Worm (Caenorhabditis elegans) whole organism, early embryonic: Measurements from ENCODE around the gene B0395.3.
A peak's percentile ranks its signal among the peaks of the same experiment; 100 is the strongest.
"Not testable (repeated sequence)": the region's sequence is repeated elsewhere in the genome, so short reads cannot be mapped to it uniquely, and the experiment has no call there.

ENCODE experiments used
- B0310.2 ChIP-seq: sonication (generic microtip); optimal IDR thresholded peaks from 2 replicates; lab custom pipeline; 2016; ENCODE audit warnings: mild to moderate bottlenecking, missing genetic modification characterization, missing compliant biosample characterization
- F13C5.2 ChIP-seq: sonication (generic microtip); optimal IDR thresholded peaks from 2 replicates; lab custom pipeline; 2017; ENCODE audit warnings: mild to moderate bottlenecking, missing genetic modification characterization, inconsistent platforms, missing compliant biosample characterization
- aly-1 ChIP-seq: sonication (generic microtip); optimal IDR thresholded peaks from 2 replicates; lab custom pipeline; 2016; ENCODE audit warnings: missing genetic modification characterization, missing compliant biosample characterization
- ama-1 ChIP-seq: fragments of 150-350 bp; optimal IDR thresholded peaks from 2 replicates; lab custom pipeline; 2014
- ceh-13 ChIP-seq: fragments of 200-800 bp; sonication (Bioruptor generic); optimal IDR thresholded peaks from 2 replicates; lab custom pipeline; 2018; ENCODE audit warnings: mild to moderate bottlenecking, missing genetic modification characterization, missing compliant biosample characterization
- ceh-36 ChIP-seq: sonication (generic microtip); optimal IDR thresholded peaks from 2 replicates; lab custom pipeline; 2016; ENCODE audit warnings: missing genetic modification characterization, inconsistent platforms, missing compliant biosample characterization
- ets-7 ChIP-seq: sonication (generic microtip); optimal IDR thresholded peaks from 2 replicates; lab custom pipeline; 2016; ENCODE audit warnings: missing genotype, missing genetic modification characterization, missing compliant biosample characterization
- flt-1 ChIP-seq: fragments of 200-800 bp; sonication (Bioruptor generic); IDR thresholded peaks from 2 replicates; pipeline ENCODE4 v1.3.6; 2022; ENCODE audit warnings: missing genetic modification characterization, missing compliant biosample characterization
- hmbx-1 ChIP-seq: sonication (generic microtip); optimal IDR thresholded peaks from 2 replicates; lab custom pipeline; 2016; ENCODE audit warnings: mild to moderate bottlenecking, missing genetic modification characterization, missing compliant biosample characterization
- hmg-4 ChIP-seq: fragments of 200-800 bp; sonication (Bioruptor generic); optimal IDR thresholded peaks from 2 replicates; lab custom pipeline; 2018; ENCODE audit warnings: mild to moderate bottlenecking, missing genetic modification characterization, missing compliant biosample characterization
- hnd-1 ChIP-seq: sonication (generic microtip); optimal IDR thresholded peaks from 2 replicates; lab custom pipeline; 2016; ENCODE audit warnings: missing genetic modification characterization, missing compliant biosample characterization
- pes-1 ChIP-seq: fragments of 200-800 bp; sonication (Bioruptor generic); IDR thresholded peaks from 2 replicates; pipeline ENCODE4 v1.3.6; 2022; ENCODE audit warnings: missing genetic modification reagents, missing genetic modification characterization, missing compliant biosample characterization
- scrt-1 ChIP-seq: fragments of 200-800 bp; sonication (Bioruptor generic); IDR thresholded peaks from 2 replicates; pipeline ENCODE4 v1.3.6; 2022; ENCODE audit warnings: missing genetic modification characterization, missing compliant biosample characterization
- sea-1 ChIP-seq: fragments of 200-800 bp; sonication (Bioruptor generic); conservative IDR thresholded peaks from 2 replicates; pipeline ENCODE4 v1.3.6; 2022; ENCODE audit warnings: missing genetic modification characterization, missing compliant biosample characterization
- tbx-11 ChIP-seq: fragments of 200-800 bp; sonication (Bioruptor generic); IDR thresholded peaks from 2 replicates; pipeline ENCODE4 v1.3.6; 2022; ENCODE audit warnings: missing genetic modification characterization, missing compliant biosample characterization
- tbx-37 ChIP-seq: fragments of 200-800 bp; sonication (Bioruptor generic); conservative IDR thresholded peaks from 2 replicates; pipeline ENCODE4 v1.3.6; 2022; ENCODE audit warnings: missing genetic modification reagents, missing genetic modification characterization, missing compliant biosample characterization
- tra-4 ChIP-seq: sonication (generic microtip); optimal IDR thresholded peaks from 2 replicates; lab custom pipeline; 2017; ENCODE audit warnings: missing genetic modification characterization, missing compliant biosample characterization

Gene B0395.3

ce11 chrX:16072595-16072994, 32.5 kb upstream of the B0395.3 start, which contains the start of gene col-187:
Gene col-187, plus strand, starts transcription at chrX:16072895.
- TF ChIP-seq tra-4 (tag; lab: Kevin White, UChicago), result no peak
- no peak for TF ChIP-seq ets-7
- no peak for TF ChIP-seq aly-1 (tag; lab: Kevin White, UChicago)

DNA sequence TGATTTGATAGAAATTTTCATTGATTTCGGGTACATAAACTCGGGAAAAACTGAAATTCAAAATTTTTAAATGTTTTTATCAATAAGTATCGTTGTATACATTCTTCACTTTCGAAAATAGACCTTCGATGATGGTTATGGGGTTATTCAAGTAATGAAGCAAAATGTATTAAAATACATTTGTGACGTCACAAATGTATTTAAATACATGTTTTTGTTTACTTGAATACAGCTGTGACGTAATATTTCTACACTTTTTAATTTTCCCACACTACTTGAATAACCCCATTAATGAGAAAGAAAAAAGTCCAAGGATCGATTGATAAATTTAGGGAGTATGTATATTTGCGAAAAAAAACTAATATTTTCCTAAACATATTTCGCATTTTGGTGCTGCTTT, 27.9 kb upstream of the B0395.3 start:
- TF ChIP-seq flt-1 (GFP tag; lab: Robert Waterston, UW) (no peak), ceh-36 (no peak), pes-1 (GFP tag; lab: Robert Waterston, UW) (no peak), F13C5.2 (tag; lab: Kevin White, UChicago) (no peak), tra-4 (tag; lab: Kevin White, UChicago) (no peak), ets-7 (no peak)

DNA sequence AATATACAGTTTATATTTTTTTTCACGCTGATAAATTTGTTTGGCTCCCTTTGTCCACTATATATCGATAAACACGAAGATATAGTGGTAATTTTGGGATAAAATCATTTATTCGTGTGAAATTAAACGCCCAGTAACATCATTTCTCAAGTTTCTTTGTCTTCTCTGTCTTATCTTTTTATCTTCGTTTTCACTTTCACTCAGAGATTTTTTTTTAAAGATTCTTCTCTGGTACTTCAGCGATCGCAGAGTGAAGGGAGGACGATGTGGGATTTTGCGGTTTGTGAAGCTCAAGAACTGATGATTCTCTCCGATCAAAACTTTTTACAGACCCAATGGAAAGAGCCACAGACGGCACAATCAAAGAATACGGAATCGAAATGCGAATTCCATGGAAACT, 22.3 kb upstream of the B0395.3 start, which contains the start of gene T27A8.3:
Gene T27A8.3 (plus strand): TSS at position 301 of the 400 bp plus-strand sequence.
- not testable (repeated sequence) for TF ChIP-seq F13C5.2, hmbx-1, B0310.2 (tag; lab: Kevin White, UChicago)

DNA sequence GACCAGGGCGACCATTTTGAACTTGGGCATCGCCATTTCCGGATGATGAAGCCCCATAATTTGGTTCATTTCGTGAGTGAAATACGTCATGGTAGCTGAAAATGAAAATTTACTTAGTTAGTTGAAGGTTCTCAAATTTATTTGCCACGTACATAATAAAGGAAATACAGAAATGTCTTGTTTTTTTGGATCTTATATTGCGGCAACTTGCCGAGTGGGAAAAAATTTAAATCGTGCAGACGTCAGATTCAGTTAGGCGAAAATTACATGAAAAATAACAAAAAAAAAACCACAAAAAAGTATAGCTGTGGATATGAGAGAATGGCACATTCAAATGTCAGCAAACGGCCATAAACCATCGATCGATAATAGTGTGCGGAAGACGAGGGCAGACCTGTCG, 18.8 kb upstream of the B0395.3 start, which contains the start of gene T27A8.2:
Gene T27A8.2 (minus strand): TSS at position 101 of the 400 bp plus-strand sequence.
- no peak for TF ChIP-seq B0310.2 (tag; lab: Kevin White, UChicago)
- no peak for TF ChIP-seq hmbx-1 (tag; lab: Kevin White, UChicago)

DNA sequence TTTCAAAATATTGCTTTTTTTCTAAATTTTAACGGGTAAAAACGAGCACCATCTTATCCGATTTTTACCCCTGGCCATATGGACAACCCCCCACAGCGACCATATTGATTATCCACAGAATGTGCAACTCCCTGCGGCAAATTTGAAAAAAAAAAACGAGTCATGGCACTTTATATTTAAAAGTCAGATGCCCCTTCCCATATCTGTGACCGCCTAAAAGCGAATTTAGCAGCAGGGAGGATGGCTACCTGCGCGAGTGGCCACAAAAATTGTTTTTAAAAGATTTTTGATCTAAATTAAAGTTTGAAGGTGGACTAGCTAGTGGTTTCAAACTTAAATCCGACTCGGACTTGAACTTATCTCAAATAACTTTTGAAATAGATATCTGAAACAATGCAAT, 16.3 kb upstream of the B0395.3 start:
- peak; percentile 50 for TF ChIP-seq hmg-4
- no peak for TF ChIP-seq hnd-1
- TF ChIP-seq scrt-1 (GFP tag; lab: Robert Waterston, UW), result no peak
- peak; percentile 47; the same call in 1 of the 2 replicates for TF ChIP-seq pes-1 (GFP tag; lab: Robert Waterston, UW)
- 0 out of 2 replicates have a peak, but pooled peaks have one; percentile 14 for TF ChIP-seq tbx-11
- TF ChIP-seq B0310.2 (tag; lab: Kevin White, UChicago), result no peak
- TF ChIP-seq tbx-37 (GFP tag; lab: Robert Waterston, UW), result no peak
- peak; percentile 85 for TF ChIP-seq F13C5.2 (tag; lab: Kevin White, UChicago)
- TF ChIP-seq aly-1 (tag; lab: Kevin White, UChicago), result no peak
- no peak for TF ChIP-seq hmbx-1 (tag; lab: Kevin White, UChicago)
- TF ChIP-seq sea-1 (GFP tag; lab: Robert Waterston, UW), result peak; percentile 53; the same call in 1 of the 2 replicates
- no peak for TF ChIP-seq ceh-36
- no peak for TF ChIP-seq flt-1 (GFP tag; lab: Robert Waterston, UW)
- no peak for TF ChIP-seq ets-7

DNA sequence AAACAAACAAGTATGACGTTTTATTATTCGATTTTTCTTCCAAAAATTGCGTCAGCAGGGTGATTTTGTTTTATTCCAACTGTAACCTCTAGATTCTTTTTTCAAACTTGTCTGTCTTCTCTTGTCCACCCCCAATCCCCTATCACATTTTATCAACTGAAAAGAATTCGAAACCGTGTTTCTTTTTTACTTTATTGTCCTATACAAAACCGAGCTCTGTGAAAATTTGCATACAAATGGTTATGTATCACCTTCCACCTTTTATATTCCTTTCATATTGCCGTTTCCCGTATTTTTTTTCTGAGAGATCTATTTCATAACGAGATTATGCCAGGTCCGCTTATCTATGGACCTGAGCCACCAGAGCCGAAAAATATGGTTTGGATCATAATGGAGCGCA, 15.2 kb upstream of the B0395.3 start, which contains the start of gene T27A8.7:
Gene T27A8.7 (plus strand): TSS at position 301 of the 400 bp plus-strand sequence.
- TF ChIP-seq ets-7 (no peak), hmg-4 (no peak), aly-1 (tag; lab: Kevin White, UChicago) (no peak), scrt-1 (GFP tag; lab: Robert Waterston, UW) (no peak), pes-1 (GFP tag; lab: Robert Waterston, UW) (no peak), tra-4 (tag; lab: Kevin White, UChicago) (no peak), F13C5.2 (tag; lab: Kevin White, UChicago) (no peak), flt-1 (GFP tag; lab: Robert Waterston, UW) (no peak), tbx-11 (no peak), ceh-36 (no peak), tbx-37 (GFP tag; lab: Robert Waterston, UW) (no peak), sea-1 (GFP tag; lab: Robert Waterston, UW) (no peak), ceh-13 (GFP tag; lab: Kevin White, UChicago) (no peak)

- TF ChIP-seq aly-1 (tag; lab: Kevin White, UChicago) (no peak), F13C5.2 (tag; lab: Kevin White, UChicago) (no peak), ceh-13 (GFP tag; lab: Kevin White, UChicago) (no peak), flt-1 (GFP tag; lab: Robert Waterston, UW) (no peak), scrt-1 (GFP tag; lab: Robert Waterston, UW) (no peak), tbx-37 (GFP tag; lab: Robert Waterston, UW) (no peak), sea-1 (GFP tag; lab: Robert Waterston, UW) (no peak), B0310.2 (tag; lab: Kevin White, UChicago) (no peak), ama-1 (no peak), pes-1 (GFP tag; lab: Robert Waterston, UW) (no peak), ceh-36 (no peak), hmg-4 (no peak), hmbx-1 (tag; lab: Kevin White, UChicago) (no peak)
These were observed 9.5 kb upstream of the B0395.3 start, which contains the start of gene cpd-2 for ce11 chrX:16049573-16049972. Gene cpd-2, plus strand, starts transcription at chrX:16049873.

DNA sequence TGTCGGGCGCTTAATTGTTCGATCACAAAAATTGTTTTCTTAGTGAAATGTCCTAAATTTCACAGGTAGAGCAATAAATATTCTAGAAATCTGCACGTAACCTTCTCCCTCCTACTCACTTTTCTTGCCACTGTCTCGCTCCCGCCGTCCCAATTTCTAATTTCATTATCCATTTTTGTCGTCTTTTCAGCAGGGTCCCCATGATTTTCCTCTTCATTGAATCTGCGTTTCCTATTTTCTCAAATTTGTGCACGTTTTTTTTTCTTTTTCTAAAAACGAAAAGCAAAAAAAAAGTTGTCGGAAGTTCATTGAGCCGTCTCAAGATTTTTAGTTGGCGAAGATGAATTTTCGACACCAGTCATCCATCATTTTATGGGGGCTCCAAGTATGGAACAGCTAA, 6.3 kb upstream of the B0395.3 start:
- no peak for TF ChIP-seq flt-1 (GFP tag; lab: Robert Waterston, UW)
- TF ChIP-seq hnd-1, result no peak
- no peak for TF ChIP-seq ets-7
- no peak for TF ChIP-seq hmbx-1 (tag; lab: Kevin White, UChicago)
- TF ChIP-seq F13C5.2 (tag; lab: Kevin White, UChicago), result no peak
- TF ChIP-seq ceh-13 (GFP tag; lab: Kevin White, UChicago), result no peak
- TF ChIP-seq sea-1 (GFP tag; lab: Robert Waterston, UW), result no peak
